Fruit fly (Drosophila melanogaster) whole organism, adult: ENCODE data around the gene Alp1.

Experiments
- CG11617 ChIP-seq: fragments of 200-800 bp; sonication (Bioruptor generic); optimal IDR thresholded peaks from 2 replicates; lab custom pipeline; 2017; ENCODE audit warnings: mild to moderate bottlenecking, missing biosample characterization, missing genetic modification reagents, missing genetic modification characterization
- CG33017 ChIP-seq: fragments of 200-800 bp; sonication (Bioruptor generic); optimal IDR thresholded peaks from 2 replicates; lab custom pipeline; 2018; ENCODE audit warnings: missing biosample characterization, mild to moderate bottlenecking, missing genetic modification characterization, moderate library complexity
- CG5204 ChIP-seq: fragments of 200-800 bp; sonication (Bioruptor generic); optimal IDR thresholded peaks from 2 replicates; lab custom pipeline; 2016; ENCODE audit warnings: missing biosample characterization, missing genetic modification characterization
- CG7045 ChIP-seq: fragments of 200-800 bp; sonication (Bioruptor generic); optimal IDR thresholded peaks from 2 replicates; lab custom pipeline; 2017; ENCODE audit warnings: missing biosample characterization, mild to moderate bottlenecking, missing genetic modification characterization
- Hr96 ChIP-seq: fragments of 200-800 bp; sonication (Bioruptor generic); optimal IDR thresholded peaks from 2 replicates; lab custom pipeline; 2016; ENCODE audit warnings: missing biosample characterization, missing genetic modification characterization
- kay ChIP-seq: fragments of 200-800 bp; sonication (Bioruptor generic); peaks from one replicate; lab custom pipeline; 2016; ENCODE audit warnings: missing biosample characterization, missing genetic modification characterization, borderline replicate concordance
- pad ChIP-seq: fragments of 200-800 bp; sonication (Bioruptor generic); optimal IDR thresholded peaks from 3 replicates; lab custom pipeline; 2017; ENCODE audit warnings: missing biosample characterization, missing genetic modification characterization, mild to moderate bottlenecking, moderate library complexity, missing genetic modification reagents
- tj ChIP-seq: fragments of 200-800 bp; sonication (Bioruptor generic); optimal IDR thresholded peaks from 3 replicates; lab custom pipeline; 2017; ENCODE audit warnings: missing biosample characterization, mild to moderate bottlenecking, missing genetic modification characterization, moderate library complexity

DNA sequence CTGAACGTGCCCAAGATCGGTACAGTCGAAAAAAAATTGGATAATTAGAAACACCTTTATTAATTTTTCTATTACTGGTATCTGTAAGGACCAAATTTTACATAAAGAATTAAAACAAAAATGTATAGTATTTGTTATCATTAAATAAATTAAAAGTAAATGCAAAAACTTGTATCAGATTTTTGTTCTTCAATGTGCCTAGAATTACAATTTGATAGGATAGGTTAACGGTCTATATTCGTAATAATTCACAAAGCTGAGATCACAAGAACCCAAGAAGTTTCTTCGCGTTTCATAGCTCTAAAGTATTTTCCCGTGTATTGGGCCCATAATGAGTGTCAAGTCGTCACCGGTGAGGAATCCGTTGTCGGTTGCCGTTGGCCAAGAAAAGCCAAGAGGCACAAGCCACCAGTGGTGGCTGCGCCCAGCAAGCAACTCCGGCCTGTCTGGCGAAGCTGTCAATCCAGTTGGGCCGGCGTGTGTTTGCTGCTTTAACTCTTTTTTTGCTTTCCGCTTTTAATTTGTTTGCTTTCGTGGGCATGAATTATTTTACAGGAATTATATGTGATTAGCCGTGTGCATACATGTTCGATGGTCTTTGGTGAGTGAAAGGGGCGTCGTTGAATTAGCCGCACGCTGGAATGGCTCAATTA is 26.6 kb downstream of the Alp1 start:
- TF ChIP-seq Hr96 (GFP tag; lab: Kevin White, UChicago) (no peak), CG7045 (GFP tag; lab: Kevin White, UChicago) (no peak), CG5204 (GFP tag; lab: Kevin White, UChicago) (no peak), CG11617 (GFP tag; lab: Kevin White, UChicago) (no peak), pad (no peak), kay (GFP tag; lab: Kevin White, UChicago) (no peak), CG33017 (tag; lab: Kevin White, UChicago) (no peak), tj (GFP tag; lab: Kevin White, UChicago) (no peak)
